Worm (Caenorhabditis elegans) whole organism, L2 larva: ENCODE results near the gene cest-35.2.

Experiments
- ceh-82 ChIP-seq: fragments of 150-350 bp; optimal IDR thresholded peaks from 2 replicates; lab custom pipeline; 2014; ENCODE audit warnings: missing biosample characterization, missing genetic modification characterization
- elt-3 ChIP-seq: sonication (generic microtip); optimal IDR thresholded peaks from 2 replicates; lab custom pipeline; 2017; ENCODE audit warnings: missing biosample characterization, missing genetic modification characterization
- gmeb-1 ChIP-seq: fragments of 150-350 bp; optimal IDR thresholded peaks from 2 replicates; lab custom pipeline; 2014; ENCODE audit warnings: missing biosample characterization, missing genetic modification characterization
- lin-11 ChIP-seq: fragments of 150-350 bp; sonication (generic microtip); optimal IDR thresholded peaks from 2 replicates; lab custom pipeline; 2014; ENCODE audit warnings: missing biosample characterization, missing genetic modification characterization, inconsistent platforms, mixed read lengths
- lin-39 ChIP-seq: fragments of 150-350 bp; optimal IDR thresholded peaks from 2 replicates; lab custom pipeline; 2014; ENCODE audit warnings: missing biosample characterization, missing genetic modification reagents, missing genetic modification characterization
- lsy-2 ChIP-seq, 2 experiments: fragments of 150-350 bp in 1 of 2; sonication (generic microtip) in 1 of 2; optimal IDR thresholded peaks; 2 replicates each; lab custom pipeline; 2014 to 2017; ENCODE audit warnings: missing biosample characterization in 2 of 2, missing genetic modification characterization in 2 of 2
- nhr-77 ChIP-seq: fragments of 150-350 bp; optimal IDR thresholded peaks from 2 replicates; lab custom pipeline; 2014; ENCODE audit warnings: missing biosample characterization, missing genetic modification characterization
- skn-1 ChIP-seq: sonication (generic microtip); optimal IDR thresholded peaks from 2 replicates; lab custom pipeline; 2017; ENCODE audit warnings: missing biosample characterization, missing genetic modification characterization
- sma-9 ChIP-seq, 2 experiments: fragments of 150-350 bp in 1 of 2; sonication (generic microtip) in 1 of 2; optimal IDR thresholded peaks; 2 replicates each; lab custom pipeline; 2014 to 2016; ENCODE audit warnings: missing genetic modification characterization in 2 of 2, mild to moderate bottlenecking in 1 of 2, missing biosample characterization in 1 of 2, missing compliant biosample characterization in 1 of 2, missing genetic modification reagents in 1 of 2, moderate library complexity in 1 of 2
- snpc-4 ChIP-seq: fragments of 150-350 bp; optimal IDR thresholded peaks from 2 replicates; lab custom pipeline; 2014; ENCODE audit warnings: missing biosample characterization, missing genetic modification characterization
- unc-39 ChIP-seq: fragments of 150-350 bp; optimal IDR thresholded peaks from 2 replicates; lab custom pipeline; 2014; ENCODE audit warnings: missing biosample characterization, missing genetic modification characterization
- unc-62 ChIP-seq: fragments of 150-350 bp; optimal IDR thresholded peaks from 2 replicates; lab custom pipeline; 2014; ENCODE audit warnings: missing biosample characterization, missing genetic modification reagents, missing genetic modification characterization

DNA sequence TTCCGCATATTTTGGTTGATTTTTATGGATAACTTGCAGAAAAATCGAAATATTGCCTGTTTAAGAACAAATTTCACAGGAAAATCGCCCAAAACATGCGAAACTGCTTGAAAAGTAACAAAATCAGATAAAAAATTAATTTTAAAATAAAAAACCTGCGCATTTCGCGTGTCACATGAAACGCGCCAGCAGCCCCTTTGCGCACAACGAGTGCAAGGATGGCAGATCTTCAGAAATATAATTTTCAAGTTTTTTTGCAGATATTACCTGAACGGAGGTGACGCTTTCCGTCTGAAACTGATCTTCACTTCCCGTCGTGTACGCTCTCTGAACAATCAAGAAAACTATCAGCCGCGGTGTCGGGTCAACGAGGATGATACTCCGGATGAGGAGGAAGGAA, 38.0 kb upstream of the cest-35.2 start:
- TF ChIP-seq snpc-4 (tag; lab: Kevin White, UChicago), result no peak
- TF ChIP-seq unc-39 (tag; lab: Kevin White, UChicago), result no peak
- peak; percentile 77 for TF ChIP-seq gmeb-1 (tag; lab: Kevin White, UChicago)
- no peak for TF ChIP-seq skn-1
- no peak for TF ChIP-seq lin-39
- no peak for TF ChIP-seq unc-62 (GFP tag; lab: Kevin White, UChicago)
- peak; percentile 59 to 70 for TF ChIP-seq lsy-2 (tag; optimal IDR thresholded peaks at IDR 0.05; lab: Kevin White, UChicago)
- peak; percentile 41 for TF ChIP-seq sma-9 (GFP tag; optimal IDR thresholded peaks at IDR 0.05; lab: Kevin White, UChicago)
- no peak for TF ChIP-seq sma-9 (tag; optimal IDR thresholded peaks at IDR 0.05; lab: Kevin White, UChicago)
- TF ChIP-seq nhr-77 (tag; lab: Kevin White, UChicago), result no peak
- no peak for TF ChIP-seq ceh-82 (tag; lab: Kevin White, UChicago)
- TF ChIP-seq elt-3 (tag; lab: Kevin White, UChicago), result no peak
- no peak for TF ChIP-seq lin-11 (tag; lab: Kevin White, UChicago)
